Fruit fly (Drosophila melanogaster) whole organism, pupa: ENCODE measurements around the gene alpha-Man-Ia.

ENCODE experiments used
- CG13204 ChIP-seq: fragments of 200-800 bp; sonication (Bioruptor generic); optimal IDR thresholded peaks from 2 replicates; lab custom pipeline; 2018; ENCODE audit warnings: missing biosample characterization, mild to moderate bottlenecking, missing genetic modification characterization, moderate library complexity
- Pif1A ChIP-seq: fragments of 200-800 bp; sonication (Bioruptor generic); optimal IDR thresholded peaks from 3 replicates; lab custom pipeline; 2016; ENCODE audit warnings: missing biosample characterization, missing genetic modification characterization

DNA sequence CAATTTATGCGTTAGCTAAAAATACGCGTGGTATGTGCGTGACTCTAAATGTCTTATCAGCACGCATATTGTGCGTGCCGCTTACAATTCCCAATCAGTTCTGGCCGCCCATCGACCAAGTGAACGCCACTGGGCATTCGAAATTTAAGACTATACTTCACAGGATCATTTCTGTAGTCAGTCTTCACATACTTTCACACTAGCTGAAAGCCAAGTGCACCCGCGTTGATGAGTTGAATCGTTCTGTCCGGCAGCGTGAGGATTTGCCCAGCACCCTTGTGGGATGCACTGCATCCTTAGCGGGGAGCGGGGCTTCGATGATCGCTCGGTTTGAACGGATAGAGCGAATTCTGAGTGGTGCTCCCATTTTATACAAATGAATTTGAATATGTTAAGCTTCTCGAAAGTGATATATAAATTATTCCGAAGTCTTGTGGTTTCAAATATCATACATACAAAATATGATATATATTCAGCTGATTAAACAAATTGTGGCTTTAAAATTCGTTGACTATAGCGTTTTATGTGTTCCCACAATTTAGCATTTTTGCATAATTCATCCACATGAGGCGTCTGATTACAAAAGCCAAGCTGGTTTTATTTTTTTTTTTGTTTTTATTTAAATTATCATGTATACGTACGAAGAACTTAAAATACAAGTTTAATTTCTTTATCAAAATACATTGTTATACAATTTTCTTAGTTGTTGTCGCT, 22.4 kb upstream of the alpha-Man-Ia start:
- no peak for TF ChIP-seq CG13204 (GFP tag; lab: Kevin White, UChicago)
- no peak for TF ChIP-seq Pif1A (GFP tag; lab: Kevin White, UChicago)
